Fruit fly (Drosophila melanogaster) whole organism, prepupa: ENCODE data around the gene CG32407.

Experiments
- CG10669 ChIP-seq: fragments of 200-800 bp; sonication (Bioruptor generic); optimal IDR thresholded peaks from 3 replicates; lab custom pipeline; 2018; ENCODE audit warnings: missing biosample characterization, mild to moderate bottlenecking, missing genetic modification characterization, moderate library complexity
- CG11294 ChIP-seq: fragments of 200-800 bp; sonication (Bioruptor generic); IDR thresholded peaks from 2 replicates; pipeline ENCODE4 v1.3.6; 2022; ENCODE audit warnings: missing biosample characterization, missing genetic modification characterization
- CG11762 ChIP-seq: fragments of 200-800 bp; sonication (Bioruptor generic); optimal IDR thresholded peaks from 3 replicates; lab custom pipeline; 2016; ENCODE audit warnings: missing biosample characterization, missing genetic modification characterization; ENCODE audit not compliant: insufficient read depth
- CG11902 ChIP-seq: fragments of 200-800 bp; sonication (Bioruptor generic); optimal IDR thresholded peaks from 3 replicates; lab custom pipeline; 2016; ENCODE audit warnings: missing biosample characterization, missing genetic modification characterization
- CG15336 ChIP-seq: fragments of 200-800 bp; sonication (Bioruptor generic); IDR thresholded peaks from 2 replicates; pipeline ENCODE4 v1.3.6; 2022; ENCODE audit warnings: missing biosample characterization, missing genetic modification characterization
- CG16779 ChIP-seq: fragments of 200-800 bp; sonication (Bioruptor generic); optimal IDR thresholded peaks from 3 replicates; lab custom pipeline; 2017; ENCODE audit warnings: missing biosample characterization, mild to moderate bottlenecking, missing genetic modification characterization
- CG3032 ChIP-seq: fragments of 200-800 bp; optimal IDR thresholded peaks from 2 replicates; lab custom pipeline; 2019; ENCODE audit warnings: missing biosample characterization, mild to moderate bottlenecking, missing genetic modification characterization, moderate library complexity
- CG32006 ChIP-seq: fragments of 200-800 bp; sonication (Bioruptor generic); optimal IDR thresholded peaks from 3 replicates; lab custom pipeline; 2017; ENCODE audit warnings: missing biosample characterization, mild to moderate bottlenecking, missing genetic modification characterization
- CG3919 ChIP-seq: fragments of 200-800 bp; sonication (Bioruptor generic); optimal IDR thresholded peaks from 3 replicates; lab custom pipeline; 2016; ENCODE audit warnings: missing biosample characterization, missing genetic modification characterization
- CG6163 ChIP-seq: fragments of 200-800 bp; sonication (Bioruptor generic); IDR thresholded peaks from 3 replicates; pipeline ENCODE4 v1.3.6; 2022; ENCODE audit warnings: missing biosample characterization, missing genetic modification characterization
- CG6276 ChIP-seq: fragments of 200-800 bp; sonication (Bioruptor generic); optimal IDR thresholded peaks from 2 replicates; lab custom pipeline; 2017; ENCODE audit warnings: missing biosample characterization, mild to moderate bottlenecking, missing genetic modification characterization
- CG6792 ChIP-seq: fragments of 200-800 bp; sonication (Bioruptor generic); optimal IDR thresholded peaks from 3 replicates; lab custom pipeline; 2016; ENCODE audit warnings: missing biosample characterization, missing genetic modification characterization
- CG6808 ChIP-seq: fragments of 200-800 bp; sonication (Bioruptor generic); optimal IDR thresholded peaks from 3 replicates; lab custom pipeline; 2017; ENCODE audit warnings: missing biosample characterization, missing genetic modification characterization, mild to moderate bottlenecking, moderate library complexity, missing genetic modification reagents
- CG7368 ChIP-seq: fragments of 200-800 bp; sonication (Bioruptor generic); optimal IDR thresholded peaks from 3 replicates; lab custom pipeline; 2016; ENCODE audit warnings: missing biosample characterization, missing genetic modification characterization
- CG8119 ChIP-seq: fragments of 200-800 bp; sonication (Bioruptor generic); IDR thresholded peaks from 3 replicates; pipeline ENCODE4 v1.3.6; 2022; ENCODE audit warnings: missing biosample characterization, missing genetic modification characterization
- CG8632 ChIP-seq: fragments of 200-800 bp; sonication (Bioruptor generic); optimal IDR thresholded peaks from 3 replicates; lab custom pipeline; 2016; ENCODE audit warnings: missing biosample characterization, missing genetic modification characterization
- CG9139 ChIP-seq: fragments of 200-800 bp; sonication (Bioruptor generic); optimal IDR thresholded peaks from 3 replicates; lab custom pipeline; 2017; ENCODE audit warnings: missing biosample characterization, mild to moderate bottlenecking, missing genetic modification characterization
- Eip75B ChIP-seq: fragments of 200-800 bp; sonication (Bioruptor generic); optimal IDR thresholded peaks from 3 replicates; lab custom pipeline; 2016; ENCODE audit warnings: missing biosample characterization, missing genetic modification characterization
- Eip78C ChIP-seq: fragments of 200-800 bp; sonication (Bioruptor generic); peaks from one replicate; lab custom pipeline; 2016; ENCODE audit warnings: missing biosample characterization, missing genetic modification characterization
- Ets21C ChIP-seq: fragments of 200-800 bp; sonication (Bioruptor generic); optimal IDR thresholded peaks from 3 replicates; lab custom pipeline; 2016; ENCODE audit warnings: missing biosample characterization, missing genetic modification characterization
- Ets96B ChIP-seq: fragments of 200-800 bp; optimal IDR thresholded peaks from 2 replicates; lab custom pipeline; 2019; ENCODE audit warnings: missing biosample characterization, mild to moderate bottlenecking, missing genetic modification characterization, moderate library complexity
- Gug ChIP-seq: fragments of 200-800 bp; sonication (Bioruptor generic); IDR thresholded peaks from 2 replicates; pipeline ENCODE4 v1.3.6; 2022; ENCODE audit warnings: missing biosample characterization, missing genetic modification characterization
- Hr38 ChIP-seq: sonication (Bioruptor generic); optimal IDR thresholded peaks from 2 replicates; lab custom pipeline; 2016; ENCODE audit warnings: missing biosample characterization, missing genetic modification characterization
- Hr39 ChIP-seq: fragments of 200-800 bp; sonication (Bioruptor generic); optimal IDR thresholded peaks from 2 replicates; lab custom pipeline; 2016; ENCODE audit warnings: missing biosample characterization, missing genetic modification characterization
- Hr4 ChIP-seq: fragments of 200-800 bp; sonication (Bioruptor generic); optimal IDR thresholded peaks from 3 replicates; lab custom pipeline; 2016; ENCODE audit warnings: missing biosample characterization, missing genetic modification characterization
- Lpt ChIP-seq: fragments of 200-800 bp; sonication (Bioruptor generic); optimal IDR thresholded peaks from 3 replicates; lab custom pipeline; 2016; ENCODE audit warnings: missing biosample characterization, missing genetic modification characterization
- Met ChIP-seq: fragments of 200-800 bp; sonication (Bioruptor generic); optimal IDR thresholded peaks from 3 replicates; lab custom pipeline; 2016; ENCODE audit warnings: missing biosample characterization, missing genetic modification characterization
- Smox ChIP-seq: fragments of 200-800 bp; sonication (Bioruptor generic); optimal IDR thresholded peaks from 3 replicates; lab custom pipeline; 2016; ENCODE audit warnings: missing biosample characterization, missing genetic modification characterization
- Sox14 ChIP-seq: fragments of 200-800 bp; sonication (Bioruptor generic); optimal IDR thresholded peaks from 3 replicates; lab custom pipeline; 2016; ENCODE audit warnings: missing biosample characterization, missing genetic modification characterization
- Sox15 ChIP-seq: fragments of 200-800 bp; sonication (Bioruptor generic); optimal IDR thresholded peaks from 3 replicates; lab custom pipeline; 2016; ENCODE audit warnings: missing biosample characterization, missing genetic modification characterization
- acj6 ChIP-seq: fragments of 200-800 bp; sonication (Bioruptor generic); optimal IDR thresholded peaks from 3 replicates; lab custom pipeline; 2016; ENCODE audit warnings: missing biosample characterization, missing genetic modification characterization
- dac ChIP-seq: fragments of 200-800 bp; sonication (Bioruptor generic); optimal IDR thresholded peaks from 2 replicates; lab custom pipeline; 2017; ENCODE audit warnings: missing biosample characterization, mild to moderate bottlenecking, missing genetic modification characterization
- dsx ChIP-seq: fragments of 200-800 bp; optimal IDR thresholded peaks from 3 replicates; lab custom pipeline; 2019; ENCODE audit warnings: missing biosample characterization, mild to moderate bottlenecking, missing genetic modification characterization, moderate library complexity; ENCODE audit not compliant: poor library complexity, severe bottlenecking
- eg ChIP-seq: fragments of 200-800 bp; sonication (Bioruptor generic); IDR thresholded peaks from 3 replicates; pipeline ENCODE4 v1.3.6; 2022; ENCODE audit warnings: missing biosample characterization, missing genetic modification characterization
- esn ChIP-seq: fragments of 200-800 bp; sonication (Bioruptor generic); optimal IDR thresholded peaks from 2 replicates; lab custom pipeline; 2016; ENCODE audit warnings: missing biosample characterization, mild to moderate bottlenecking, missing genetic modification characterization, moderate library complexity
- fd59A ChIP-seq: fragments of 200-800 bp; sonication (Bioruptor generic); optimal IDR thresholded peaks from 2 replicates; lab custom pipeline; 2017; ENCODE audit warnings: missing biosample characterization, mild to moderate bottlenecking, missing genetic modification characterization, missing genetic modification reagents
- fd85E ChIP-seq: fragments of 200-800 bp; sonication (Bioruptor generic); optimal IDR thresholded peaks from 3 replicates; lab custom pipeline; 2016; ENCODE audit warnings: missing biosample characterization, missing genetic modification characterization
- fkh ChIP-seq: fragments of 200-800 bp; sonication (Bioruptor generic); optimal IDR thresholded peaks from 3 replicates; lab custom pipeline; 2017; ENCODE audit warnings: missing biosample characterization, mild to moderate bottlenecking, missing genetic modification characterization, moderate library complexity
- lz ChIP-seq: fragments of 200-800 bp; sonication (Bioruptor generic); optimal IDR thresholded peaks from 3 replicates; lab custom pipeline; 2016; ENCODE audit warnings: missing biosample characterization, missing genetic modification characterization
- net ChIP-seq: fragments of 200-800 bp; sonication (Bioruptor generic); optimal IDR thresholded peaks from 3 replicates; lab custom pipeline; 2016; ENCODE audit warnings: missing biosample characterization, missing genetic modification characterization
- pdm3 ChIP-seq: fragments of 200-800 bp; sonication (Bioruptor generic); optimal IDR thresholded peaks from 3 replicates; lab custom pipeline; 2016; ENCODE audit warnings: missing biosample characterization, missing genetic modification characterization
- salr ChIP-seq, 2 experiments: fragments of 200-800 bp; sonication (Bioruptor generic); optimal IDR thresholded peaks; 3 replicates each; lab custom pipeline; 2016 to 2018; ENCODE audit warnings: missing biosample characterization in 2 of 2, missing genetic modification characterization in 2 of 2, mild to moderate bottlenecking in 1 of 2
- svp ChIP-seq: fragments of 200-800 bp; sonication (Bioruptor generic); peaks from one replicate; lab custom pipeline; 2016; ENCODE audit warnings: missing biosample characterization, missing genetic modification characterization
- vri ChIP-seq: fragments of 200-800 bp; sonication (Bioruptor generic); optimal IDR thresholded peaks from 3 replicates; lab custom pipeline; 2016; ENCODE audit warnings: missing biosample characterization, mild to moderate bottlenecking, missing genetic modification characterization

The CG32407 gene

DNA sequence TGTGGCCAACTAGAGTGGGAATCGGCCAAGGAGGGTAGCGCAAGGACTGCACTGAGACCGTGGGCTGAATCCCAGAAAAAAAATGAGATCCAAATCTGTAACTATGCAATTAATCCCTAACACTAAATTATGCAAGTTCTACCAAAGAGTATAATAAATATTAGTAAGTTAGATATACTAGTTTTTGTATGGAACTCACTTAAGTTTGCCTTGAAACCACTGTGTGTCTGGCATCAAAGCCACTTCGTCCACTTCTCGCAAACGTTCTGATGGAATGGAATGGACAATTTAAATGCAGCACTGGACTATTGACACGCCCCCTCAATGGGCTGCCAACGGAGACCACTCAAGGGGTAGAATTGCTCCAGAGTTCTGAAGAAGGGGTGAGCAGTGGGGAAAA, 36.3 kb downstream of the CG32407 start (continued):
- no peak for TF ChIP-seq CG11294 (GFP tag; lab: Robert Waterston, UW)

DNA sequence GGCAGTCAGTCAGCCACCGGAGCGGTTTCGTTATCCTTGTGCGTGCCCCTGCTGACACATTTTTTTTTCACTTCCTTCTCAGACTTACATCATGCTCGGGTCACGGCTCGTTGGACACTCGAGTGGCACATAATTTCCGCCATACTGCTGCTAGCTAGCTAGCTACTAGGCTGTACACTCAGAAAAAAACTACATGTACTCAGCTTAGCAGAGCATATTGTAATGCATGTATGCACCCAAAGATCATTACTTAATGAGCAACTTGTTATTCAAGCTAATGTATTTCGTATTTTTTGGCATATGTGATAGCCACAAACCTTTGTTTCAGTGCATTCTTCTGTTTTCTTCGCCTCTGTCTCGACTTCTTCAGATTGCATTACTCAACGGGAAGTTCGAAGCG, 42.5 kb downstream of the CG32407 start:
- TF ChIP-seq Eip78C (peak; percentile 27), vri (GFP tag; lab: Kevin White, UChicago) (no peak), CG6163 (GFP tag; lab: Robert Waterston, UW) (peak; percentile 44; the same call in 1 of the 3 replicates), CG6276 (GFP tag; lab: Kevin White, UChicago) (no peak), eg (GFP tag; lab: Robert Waterston, UW) (peak; percentile 35; the same call in 1 of the 3 replicates), fd85E (GFP tag; lab: Kevin White, UChicago) (no peak), pdm3 (GFP tag; lab: Kevin White, UChicago) (no peak), salr (GFP tag; optimal IDR thresholded peaks at IDR 0.05; lab: Kevin White, UChicago) (no peak), dsx (GFP tag; lab: Kevin White, UChicago) (no peak), CG8119 (no peak), Smox (GFP tag; lab: Kevin White, UChicago) (no peak), Gug (GFP tag; lab: Robert Waterston, UW) (no peak), CG32006 (peak; percentile 13), Ets96B (tag; lab: Kevin White, UChicago) (no peak), net (GFP tag; lab: Kevin White, UChicago) (no peak), Sox15 (GFP tag; lab: Kevin White, UChicago) (no peak), esn (no peak), CG11762 (GFP tag; lab: Kevin White, UChicago) (no peak), CG11902 (GFP tag; lab: Kevin White, UChicago) (no peak), Lpt (GFP tag; lab: Kevin White, UChicago) (no peak), CG15336 (GFP tag; lab: Robert Waterston, UW) (0 out of 2 replicates have a peak, but pooled peaks have one; percentile 9), CG7368 (GFP tag; lab: Kevin White, UChicago) (no peak), fkh (GFP tag; lab: Kevin White, UChicago) (no peak), svp (no peak), lz (GFP tag; lab: Kevin White, UChicago) (no peak), Ets21C (GFP tag; lab: Kevin White, UChicago) (no peak), CG16779 (tag; lab: Kevin White, UChicago) (no peak), dac (GFP tag; lab: Kevin White, UChicago) (no peak), Met (peak; percentile 3), CG10669 (GFP tag; lab: Kevin White, UChicago) (no peak)

DNA sequence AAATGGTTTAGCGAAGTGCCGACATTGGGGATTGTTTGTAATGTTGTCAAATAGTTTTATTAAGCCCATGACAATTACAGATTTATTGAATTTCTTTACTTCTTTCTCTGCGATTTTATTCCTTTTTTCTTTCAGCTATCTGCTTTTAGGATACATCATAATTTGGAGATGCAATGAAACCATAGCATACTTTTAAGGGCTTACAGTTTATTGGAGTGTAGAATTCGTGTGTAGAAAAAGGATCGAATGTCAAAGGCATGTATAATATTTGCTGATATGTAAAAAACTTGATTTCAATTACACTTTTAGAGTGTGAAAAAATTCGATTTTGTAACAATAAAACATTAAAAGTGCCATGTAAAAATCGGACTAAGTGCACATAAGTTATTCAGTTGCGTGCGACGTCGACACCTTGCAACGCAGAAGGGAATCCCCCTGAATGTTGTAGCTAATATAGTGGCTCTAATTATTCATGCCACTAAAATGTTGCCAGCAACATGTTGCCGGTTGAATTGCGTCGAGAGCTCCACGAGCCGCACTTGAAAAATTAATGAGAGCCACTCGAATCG, 45.1 kb downstream of the CG32407 start:
- TF ChIP-seq Eip78C (peak; percentile 1), Eip75B (GFP tag; lab: Kevin White, UChicago) (no peak)

DNA sequence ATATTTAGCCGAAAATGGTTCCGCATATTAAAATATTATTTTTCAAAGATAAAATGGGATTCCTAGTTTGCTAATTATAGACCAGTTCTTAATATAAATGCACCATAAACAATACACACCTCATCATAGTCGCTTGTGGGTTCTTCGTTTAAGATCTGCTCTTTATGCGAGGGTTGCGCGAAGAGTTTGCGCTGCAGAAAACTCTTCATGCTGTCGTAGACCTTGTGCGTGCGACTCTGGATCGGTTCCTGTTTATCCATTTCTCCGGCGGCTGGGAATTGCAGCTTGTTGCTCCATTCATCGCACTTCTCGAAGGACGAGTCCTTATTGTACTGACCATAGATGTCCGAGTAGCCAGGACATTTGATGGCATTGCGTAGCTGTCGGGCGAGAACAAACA, 46.8 kb downstream of the CG32407 start:
- no peak for TF ChIP-seq CG16779 (tag; lab: Kevin White, UChicago)
- TF ChIP-seq Ets96B (tag; lab: Kevin White, UChicago): no peak
- TF ChIP-seq Met: no peak
- no peak for TF ChIP-seq fd59A (GFP tag; lab: Kevin White, UChicago)
- TF ChIP-seq CG8632 (GFP tag; lab: Kevin White, UChicago): no peak
- no peak for TF ChIP-seq Smox (GFP tag; lab: Kevin White, UChicago)
- TF ChIP-seq CG6163 (GFP tag; lab: Robert Waterston, UW): no peak

DNA sequence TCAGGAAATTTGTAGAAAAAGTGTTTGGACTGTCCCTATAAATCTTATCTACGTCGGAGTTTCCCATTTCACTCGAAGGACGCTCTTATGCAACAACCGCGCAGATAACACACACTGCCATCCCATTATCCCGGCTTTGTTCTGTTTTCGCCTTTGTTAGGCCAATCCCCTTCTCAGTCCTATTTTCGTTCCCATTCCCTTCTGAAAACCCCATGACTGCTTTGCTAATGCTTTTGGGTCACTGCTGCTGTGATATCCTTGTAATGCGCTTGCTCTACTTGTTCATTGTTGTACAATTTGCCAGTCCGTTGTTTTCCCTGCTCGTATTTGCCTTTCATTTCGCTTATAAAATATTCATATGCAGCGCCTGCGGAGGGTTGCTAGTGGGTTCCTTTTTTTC, 47.3 kb downstream of the CG32407 start:
- TF ChIP-seq CG6163 (GFP tag; lab: Robert Waterston, UW): no peak
- no peak for TF ChIP-seq CG3919 (GFP tag; lab: Kevin White, UChicago)
- no peak for TF ChIP-seq salr (GFP tag; optimal IDR thresholded peaks at IDR 0.05; lab: Kevin White, UChicago)
- no peak for TF ChIP-seq Hr39 (GFP tag; lab: Kevin White, UChicago)
- TF ChIP-seq dsx (GFP tag; lab: Kevin White, UChicago): no peak
- TF ChIP-seq pdm3 (GFP tag; lab: Kevin White, UChicago): no peak
- TF ChIP-seq Eip75B (GFP tag; lab: Kevin White, UChicago): no peak
- no peak for TF ChIP-seq CG11902 (GFP tag; lab: Kevin White, UChicago)
- TF ChIP-seq CG3032: no peak
- no peak for TF ChIP-seq Hr4
- TF ChIP-seq CG9139: no peak
- TF ChIP-seq CG6792 (GFP tag; lab: Kevin White, UChicago): no peak
- no peak for TF ChIP-seq Sox14 (GFP tag; lab: Kevin White, UChicago)
- no peak for TF ChIP-seq acj6 (GFP tag; lab: Kevin White, UChicago)
- TF ChIP-seq Hr38 (GFP tag; lab: Kevin White, UChicago): no peak
- no peak for TF ChIP-seq CG6808 (GFP tag; lab: Kevin White, UChicago)
